Worm (Caenorhabditis elegans) whole organism, L1 larva: ENCODE data around the gene M05D6.3.
A peak's percentile ranks its signal among the peaks of the same experiment; 100 is the strongest.

Experiments used
- C16A3.4 ChIP-seq: fragments of 150-350 bp; optimal IDR thresholded peaks from 2 replicates; lab custom pipeline; 2014; ENCODE audit warnings: missing biosample characterization, missing genetic modification characterization
- Y116A8C.19 ChIP-seq: sonication (generic microtip); optimal IDR thresholded peaks from 2 replicates; lab custom pipeline; 2016; ENCODE audit warnings: missing compliant biosample characterization, missing genetic modification characterization, borderline replicate concordance
- aha-1 ChIP-seq: fragments of 150-350 bp; optimal IDR thresholded peaks from 2 replicates; lab custom pipeline; 2014; ENCODE audit warnings: missing biosample characterization, missing genetic modification characterization
- aly-2 ChIP-seq: fragments of 150-350 bp; optimal IDR thresholded peaks from 2 replicates; lab custom pipeline; 2014; ENCODE audit warnings: missing biosample characterization, missing genetic modification characterization
- blmp-1 ChIP-seq: fragments of 150-350 bp; optimal IDR thresholded peaks from 2 replicates; lab custom pipeline; 2014; ENCODE audit warnings: missing biosample characterization, missing genetic modification characterization
- ceh-63 ChIP-seq: fragments of 200-800 bp; sonication (Bioruptor generic); optimal IDR thresholded peaks from 2 replicates; lab custom pipeline; 2018; ENCODE audit warnings: mild to moderate bottlenecking, missing genetic modification characterization, missing compliant biosample characterization
- ceh-8 ChIP-seq: fragments of 200-800 bp; sonication (Bioruptor generic); optimal IDR thresholded peaks from 2 replicates; lab custom pipeline; 2018; ENCODE audit warnings: mild to moderate bottlenecking, missing genetic modification characterization, moderate library complexity, missing compliant biosample characterization
- ceh-82 ChIP-seq, 3 experiments: fragments of 150-350 bp in 1 of 3; sonication (generic microtip) in 2 of 3; optimal IDR thresholded peaks; 2 replicates each; lab custom pipeline; 2014 to 2017; ENCODE audit warnings: missing biosample characterization in 3 of 3, missing genetic modification characterization in 3 of 3
- ceh-90 ChIP-seq: sonication (generic microtip); optimal IDR thresholded peaks from 2 replicates; lab custom pipeline; 2016; ENCODE audit warnings: missing genetic modification characterization, missing compliant biosample characterization
- ces-1 ChIP-seq: fragments of 150-350 bp; optimal IDR thresholded peaks from 2 replicates; lab custom pipeline; 2014; ENCODE audit warnings: missing biosample characterization, missing genetic modification reagents, missing genetic modification characterization
- dpl-1 ChIP-seq, 3 experiments: fragments of 150-350 bp in 2 of 3; sonication (generic microtip) in 1 of 3; optimal IDR thresholded peaks; 2 replicates each; lab custom pipeline; 2014 to 2017; ENCODE audit warnings: missing biosample characterization in 3 of 3, missing genetic modification characterization in 3 of 3, missing genetic modification reagents in 3 of 3
- dsc-1 ChIP-seq: sonication (generic microtip); optimal IDR thresholded peaks from 2 replicates; lab custom pipeline; 2016; ENCODE audit warnings: mild to moderate bottlenecking, missing genetic modification characterization, missing compliant biosample characterization
- efl-1 ChIP-seq, 4 experiments: fragments of 150-350 bp; optimal IDR thresholded peaks in 3 of 4; peaks in 1 of 4; 1 replicate in 1 of 4; 2 replicates in 3 of 4; lab custom pipeline; 2014; ENCODE audit warnings: missing biosample characterization in 2 of 4, missing genetic modification characterization in 2 of 4, missing genetic modification reagents in 2 of 4
- efl-3 ChIP-seq: fragments of 200-800 bp; sonication (Bioruptor generic); optimal IDR thresholded peaks from 2 replicates; lab custom pipeline; 2018; ENCODE audit warnings: mild to moderate bottlenecking, missing genetic modification characterization, missing compliant biosample characterization
- egl-13 ChIP-seq: sonication (generic microtip); optimal IDR thresholded peaks from 2 replicates; lab custom pipeline; 2016; ENCODE audit warnings: missing genotype, missing genetic modification reagents, missing genetic modification characterization, missing compliant biosample characterization
- ets-5 ChIP-seq: fragments of 200-800 bp; sonication (Bioruptor generic); IDR thresholded peaks from 2 replicates; pipeline ENCODE4 v1.3.6; 2022; ENCODE audit warnings: missing genetic modification characterization, missing compliant biosample characterization
- fkh-4 ChIP-seq: sonication (generic microtip); optimal IDR thresholded peaks from 2 replicates; lab custom pipeline; 2016; ENCODE audit warnings: missing compliant biosample characterization, missing genetic modification characterization, borderline replicate concordance
- fkh-8 ChIP-seq: sonication (generic microtip); optimal IDR thresholded peaks from 2 replicates; lab custom pipeline; 2016; ENCODE audit warnings: mild to moderate bottlenecking, missing genetic modification characterization, missing compliant biosample characterization
- hlh-17 ChIP-seq: fragments of 200-800 bp; sonication (Bioruptor generic); optimal IDR thresholded peaks from 2 replicates; lab custom pipeline; 2018; ENCODE audit warnings: missing genetic modification characterization, mild to moderate bottlenecking, missing compliant biosample characterization, moderate library complexity, borderline replicate concordance
- hlh-4 ChIP-seq: sonication (generic microtip); optimal IDR thresholded peaks from 2 replicates; lab custom pipeline; 2016; ENCODE audit warnings: mild to moderate bottlenecking, missing genetic modification characterization, missing compliant biosample characterization
- irx-1 ChIP-seq: sonication (generic microtip); optimal IDR thresholded peaks from 2 replicates; lab custom pipeline; 2016; ENCODE audit warnings: missing genetic modification characterization, missing compliant biosample characterization
- lin-14 ChIP-seq: fragments of 200-800 bp; sonication (Bioruptor generic); optimal IDR thresholded peaks from 2 replicates; lab custom pipeline; 2018; ENCODE audit warnings: mild to moderate bottlenecking, missing genetic modification characterization, moderate library complexity, missing compliant biosample characterization
- lin-15B ChIP-seq: fragments of 150-350 bp; sonication (generic microtip); optimal IDR thresholded peaks from 3 replicates; lab custom pipeline; 2014; ENCODE audit warnings: missing biosample characterization, missing genetic modification characterization
- lin-35 ChIP-seq, 2 experiments: fragments of 150-350 bp; optimal IDR thresholded peaks; 2 replicates each; lab custom pipeline; 2014; ENCODE audit warnings: missing biosample characterization in 2 of 2, missing genetic modification characterization in 2 of 2, missing genetic modification reagents in 2 of 2
- lin-39 ChIP-seq: fragments of 150-350 bp; optimal IDR thresholded peaks from 2 replicates; lab custom pipeline; 2014; ENCODE audit warnings: missing biosample characterization, missing genetic modification reagents, missing genetic modification characterization
- lsy-2 ChIP-seq, 2 experiments: fragments of 150-350 bp; optimal IDR thresholded peaks; 2 replicates each; lab custom pipeline; 2014; ENCODE audit warnings: missing biosample characterization in 2 of 2, missing genetic modification characterization in 2 of 2
- mdl-1 ChIP-seq, 2 experiments: fragments of 150-350 bp; optimal IDR thresholded peaks; 2 replicates each; lab custom pipeline; 2014 to 2017; ENCODE audit warnings: missing biosample characterization in 2 of 2, missing genetic modification characterization in 2 of 2, inconsistent platforms in 1 of 2
- mep-1 ChIP-seq: fragments of 150-350 bp; optimal IDR thresholded peaks from 2 replicates; lab custom pipeline; 2014; ENCODE audit warnings: missing biosample characterization, missing genetic modification characterization
- nhr-11 ChIP-seq: fragments of 150-350 bp; optimal IDR thresholded peaks from 2 replicates; lab custom pipeline; 2014; ENCODE audit warnings: missing biosample characterization, missing genetic modification characterization
- nhr-12 ChIP-seq: sonication (generic microtip); optimal IDR thresholded peaks from 2 replicates; lab custom pipeline; 2017; ENCODE audit warnings: missing biosample characterization, missing genetic modification characterization
- nhr-19 ChIP-seq: fragments of 200-800 bp; sonication (Bioruptor generic); conservative IDR thresholded peaks from 2 replicates; pipeline ENCODE4 v1.3.6; 2022; ENCODE audit warnings: missing genetic modification characterization, missing compliant biosample characterization
- nhr-20 ChIP-seq: sonication (generic microtip); optimal IDR thresholded peaks from 2 replicates; lab custom pipeline; 2016; ENCODE audit warnings: mild to moderate bottlenecking, missing genetic modification characterization, missing compliant biosample characterization
- nhr-28 ChIP-seq: fragments of 150-350 bp; optimal IDR thresholded peaks from 2 replicates; lab custom pipeline; 2014; ENCODE audit warnings: missing biosample characterization, missing genetic modification characterization
- nhr-71 ChIP-seq: sonication (generic microtip); optimal IDR thresholded peaks from 2 replicates; lab custom pipeline; 2016; ENCODE audit warnings: mild to moderate bottlenecking, missing genetic modification characterization, moderate library complexity, missing compliant biosample characterization
- pax-3 ChIP-seq: fragments of 200-800 bp; sonication (Bioruptor generic); optimal IDR thresholded peaks from 2 replicates; lab custom pipeline; 2018; ENCODE audit warnings: mild to moderate bottlenecking, missing genetic modification characterization, moderate library complexity, missing compliant biosample characterization
- rnt-1 ChIP-seq: sonication (generic microtip); optimal IDR thresholded peaks from 2 replicates; lab custom pipeline; 2016; ENCODE audit warnings: mild to moderate bottlenecking, missing genetic modification characterization, moderate library complexity, missing compliant biosample characterization
- sox-4 ChIP-seq: sonication (generic microtip); optimal IDR thresholded peaks from 2 replicates; lab custom pipeline; 2016; ENCODE audit warnings: missing genetic modification characterization, missing compliant biosample characterization
- tbx-2 ChIP-seq: sonication (generic microtip); optimal IDR thresholded peaks from 2 replicates; lab custom pipeline; 2016; ENCODE audit warnings: missing genetic modification characterization, missing compliant biosample characterization
- tlp-1 ChIP-seq: fragments of 150-350 bp; optimal IDR thresholded peaks from 2 replicates; lab custom pipeline; 2014; ENCODE audit warnings: missing biosample characterization, missing genetic modification characterization
- unc-130 ChIP-seq: fragments of 150-350 bp; optimal IDR thresholded peaks from 2 replicates; lab custom pipeline; 2017; ENCODE audit warnings: missing biosample characterization, missing genetic modification characterization, inconsistent platforms
- unc-30 ChIP-seq: sonication (generic microtip); optimal IDR thresholded peaks from 2 replicates; lab custom pipeline; 2017; ENCODE audit warnings: missing biosample characterization, missing genetic modification characterization
- unc-86 ChIP-seq: sonication (generic microtip); optimal IDR thresholded peaks from 2 replicates; lab custom pipeline; 2016; ENCODE audit warnings: missing genetic modification characterization, missing compliant biosample characterization
- unc-98 ChIP-seq: fragments of 200-800 bp; sonication (Bioruptor generic); IDR thresholded peaks from 2 replicates; pipeline ENCODE4 v1.3.6; 2022; ENCODE audit warnings: missing genetic modification characterization, missing compliant biosample characterization
- xbp-1 ChIP-seq: sonication (generic microtip); optimal IDR thresholded peaks from 2 replicates; lab custom pipeline; 2016; ENCODE audit warnings: missing genetic modification characterization, missing compliant biosample characterization
- zag-1 ChIP-seq: fragments of 150-350 bp; optimal IDR thresholded peaks from 2 replicates; lab custom pipeline; 2014; ENCODE audit warnings: missing biosample characterization, missing genetic modification characterization
- ztf-11 ChIP-seq, 2 experiments: sonication (generic microtip); optimal IDR thresholded peaks; 2 replicates each; lab custom pipeline; 2016 to 2017; ENCODE audit warnings: missing genetic modification characterization in 2 of 2, missing biosample characterization in 1 of 2, missing compliant biosample characterization in 1 of 2
- ztf-4 ChIP-seq: fragments of 150-350 bp; optimal IDR thresholded peaks from 2 replicates; lab custom pipeline; 2014; ENCODE audit warnings: missing biosample characterization, missing genetic modification characterization

Gene M05D6.3

DNA sequence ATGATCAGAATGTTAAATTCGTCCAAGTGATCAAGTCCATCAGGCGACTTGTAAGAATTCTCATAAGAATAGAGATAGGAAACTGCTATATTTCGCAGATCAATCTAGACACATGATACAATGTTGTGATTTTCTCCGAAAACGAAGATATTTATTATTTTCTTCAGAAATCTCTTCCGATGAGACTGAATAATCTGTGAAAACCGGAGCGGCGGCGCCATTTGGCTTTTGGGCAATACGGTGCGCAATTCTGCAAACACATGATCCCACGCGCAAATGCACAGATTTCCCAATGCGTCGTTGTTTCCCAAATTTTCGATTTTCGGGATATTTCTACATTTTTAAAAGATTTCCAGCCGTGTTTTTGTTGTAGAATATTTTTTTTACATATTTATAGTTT lies 33.4 kb upstream of the M05D6.3 start (continued):
- TF ChIP-seq ztf-4 (no peak), ceh-8 (GFP tag; lab: Kevin White, UChicago) (no peak), fkh-4 (no peak), irx-1 (tag; lab: Kevin White, UChicago) (peak; percentile 15), C16A3.4 (peak; percentile 2), tlp-1 (no peak), Y116A8C.19 (tag; lab: Kevin White, UChicago) (no peak), rnt-1 (peak; percentile 30), nhr-11 (tag; lab: Kevin White, UChicago) (no peak), unc-86 (no peak), lsy-2 (tag; optimal IDR thresholded peaks at IDR 0.05; lab: Kevin White, UChicago) (peak; percentile 85 to 95), unc-130 (tag; lab: Kevin White, UChicago) (peak; percentile 35), nhr-28 (tag; lab: Kevin White, UChicago) (no peak), ceh-82 (tag; optimal IDR thresholded peaks at IDR 0.05; lab: Kevin White, UChicago) (peak; percentile 14 to 56 (median 37)), dpl-1 (GFP tag; optimal IDR thresholded peaks at IDR 0.05; lab: Kevin White, UChicago) (peak; percentile 34 to 58 (median 51)), hlh-4 (tag; lab: Kevin White, UChicago) (no peak), nhr-20 (tag; lab: Kevin White, UChicago) (peak; percentile 60), lin-35 (GFP tag; optimal IDR thresholded peaks at IDR 0.05; lab: Kevin White, UChicago) (peak; percentile 45 to 67), aly-2 (tag; lab: Kevin White, UChicago) (no peak), sox-4 (no peak), ets-5 (no peak), ztf-11 (tag; optimal IDR thresholded peaks at IDR 0.05; lab: Kevin White, UChicago) (no peak), pax-3 (no peak), mep-1 (tag; lab: Kevin White, UChicago) (peak; percentile 65), unc-30 (no peak), ces-1 (GFP tag; lab: Kevin White, UChicago) (no peak), unc-98 (no peak), lin-39 (tag; lab: Kevin White, UChicago) (no peak), efl-1 (optimal IDR thresholded peaks at IDR 0.05; lab: Kevin White, UChicago) (peak; percentile 50 to 61), efl-1 (GFP tag; optimal IDR thresholded peaks at IDR 0.05 in 1 of 2; lab: Kevin White, UChicago) (peak; percentile 56 to 88), ceh-90 (tag; lab: Kevin White, UChicago) (no peak), fkh-8 (no peak), nhr-19 (GFP tag; lab: Robert Waterston, UW) (peak; percentile 31), hlh-17 (GFP tag; lab: Kevin White, UChicago) (no peak), dsc-1 (tag; lab: Kevin White, UChicago) (no peak), nhr-12 (tag; lab: Kevin White, UChicago) (no peak), mdl-1 (tag; optimal IDR thresholded peaks at IDR 0.05; lab: Kevin White, UChicago) (peak in 1 of 2 experiments; percentile 33), zag-1 (no peak), ceh-63 (GFP tag; lab: Kevin White, UChicago) (no peak), lin-15B (tag; lab: Kevin White, UChicago) (peak; percentile 0), efl-3 (GFP tag; lab: Kevin White, UChicago) (no peak), aha-1 (tag; lab: Kevin White, UChicago) (no peak), egl-13 (tag; lab: Kevin White, UChicago) (no peak), lin-14 (GFP tag; lab: Kevin White, UChicago) (peak; percentile 48), blmp-1 (tag; lab: Kevin White, UChicago) (peak; percentile 63), xbp-1 (tag; lab: Kevin White, UChicago) (peak; percentile 44), nhr-71 (peak; percentile 71), tbx-2 (peak; percentile 38)
